Worm (Caenorhabditis elegans) whole organism, L1 larva: ENCODE measurements around the gene bed-3.
A peak's percentile ranks its signal among the peaks of the same experiment; 100 is the strongest.

ENCODE experiments used
- C04F5.9 ChIP-seq: sonication (generic microtip); optimal IDR thresholded peaks from 2 replicates; lab custom pipeline; 2016; ENCODE audit warnings: missing genetic modification characterization, missing compliant biosample characterization
- C16A3.4 ChIP-seq: fragments of 150-350 bp; optimal IDR thresholded peaks from 2 replicates; lab custom pipeline; 2014; ENCODE audit warnings: missing biosample characterization, missing genetic modification characterization
- C34B4.2 ChIP-seq: sonication (generic microtip); optimal IDR thresholded peaks from 2 replicates; lab custom pipeline; 2017; ENCODE audit warnings: mild to moderate bottlenecking, missing genetic modification characterization, missing compliant biosample characterization
- F16B12.6 ChIP-seq: fragments of 150-350 bp; optimal IDR thresholded peaks from 2 replicates; lab custom pipeline; 2014; ENCODE audit warnings: missing biosample characterization, missing genetic modification characterization
- aly-2 ChIP-seq: fragments of 150-350 bp; optimal IDR thresholded peaks from 2 replicates; lab custom pipeline; 2014; ENCODE audit warnings: missing biosample characterization, missing genetic modification characterization
- blmp-1 ChIP-seq: fragments of 150-350 bp; optimal IDR thresholded peaks from 2 replicates; lab custom pipeline; 2014; ENCODE audit warnings: missing biosample characterization, missing genetic modification characterization
- ceh-8 ChIP-seq: fragments of 200-800 bp; sonication (Bioruptor generic); optimal IDR thresholded peaks from 2 replicates; lab custom pipeline; 2018; ENCODE audit warnings: mild to moderate bottlenecking, missing genetic modification characterization, moderate library complexity, missing compliant biosample characterization
- ceh-82 ChIP-seq, 3 experiments: fragments of 150-350 bp in 1 of 3; sonication (generic microtip) in 2 of 3; optimal IDR thresholded peaks; 2 replicates each; lab custom pipeline; 2014 to 2017; ENCODE audit warnings: missing biosample characterization in 3 of 3, missing genetic modification characterization in 3 of 3
- ceh-88 ChIP-seq: fragments of 200-800 bp; sonication (Bioruptor generic); IDR thresholded peaks from 2 replicates; pipeline ENCODE4 v1.3.6; 2022; ENCODE audit warnings: missing genetic modification characterization, missing compliant biosample characterization
- ceh-90 ChIP-seq: sonication (generic microtip); optimal IDR thresholded peaks from 2 replicates; lab custom pipeline; 2016; ENCODE audit warnings: missing genetic modification characterization, missing compliant biosample characterization
- dsc-1 ChIP-seq: sonication (generic microtip); optimal IDR thresholded peaks from 2 replicates; lab custom pipeline; 2016; ENCODE audit warnings: mild to moderate bottlenecking, missing genetic modification characterization, missing compliant biosample characterization
- efl-1 ChIP-seq, 4 experiments: fragments of 150-350 bp; optimal IDR thresholded peaks in 3 of 4; peaks in 1 of 4; 1 replicate in 1 of 4; 2 replicates in 3 of 4; lab custom pipeline; 2014; ENCODE audit warnings: missing biosample characterization in 2 of 4, missing genetic modification characterization in 2 of 4, missing genetic modification reagents in 2 of 4
- efl-3 ChIP-seq: fragments of 200-800 bp; sonication (Bioruptor generic); optimal IDR thresholded peaks from 2 replicates; lab custom pipeline; 2018; ENCODE audit warnings: mild to moderate bottlenecking, missing genetic modification characterization, missing compliant biosample characterization
- ets-5 ChIP-seq: fragments of 200-800 bp; sonication (Bioruptor generic); IDR thresholded peaks from 2 replicates; pipeline ENCODE4 v1.3.6; 2022; ENCODE audit warnings: missing genetic modification characterization, missing compliant biosample characterization
- hlh-17 ChIP-seq: fragments of 200-800 bp; sonication (Bioruptor generic); optimal IDR thresholded peaks from 2 replicates; lab custom pipeline; 2018; ENCODE audit warnings: missing genetic modification characterization, mild to moderate bottlenecking, missing compliant biosample characterization, moderate library complexity, borderline replicate concordance
- hpl-2 ChIP-seq: fragments of 150-350 bp; optimal IDR thresholded peaks from 2 replicates; lab custom pipeline; 2014; ENCODE audit warnings: missing biosample characterization, missing genetic modification reagents, missing genetic modification characterization
- irx-1 ChIP-seq: sonication (generic microtip); optimal IDR thresholded peaks from 2 replicates; lab custom pipeline; 2016; ENCODE audit warnings: missing genetic modification characterization, missing compliant biosample characterization
- jun-1 ChIP-seq: fragments of 150-350 bp; optimal IDR thresholded peaks from 2 replicates; lab custom pipeline; 2014; ENCODE audit warnings: missing biosample characterization, missing genetic modification reagents, missing genetic modification characterization
- lin-14 ChIP-seq: fragments of 200-800 bp; sonication (Bioruptor generic); optimal IDR thresholded peaks from 2 replicates; lab custom pipeline; 2018; ENCODE audit warnings: mild to moderate bottlenecking, missing genetic modification characterization, moderate library complexity, missing compliant biosample characterization
- lin-35 ChIP-seq, 2 experiments: fragments of 150-350 bp; optimal IDR thresholded peaks; 2 replicates each; lab custom pipeline; 2014; ENCODE audit warnings: missing biosample characterization in 2 of 2, missing genetic modification characterization in 2 of 2, missing genetic modification reagents in 2 of 2
- lin-39 ChIP-seq: fragments of 150-350 bp; optimal IDR thresholded peaks from 2 replicates; lab custom pipeline; 2014; ENCODE audit warnings: missing biosample characterization, missing genetic modification reagents, missing genetic modification characterization
- lsy-2 ChIP-seq, 2 experiments: fragments of 150-350 bp; optimal IDR thresholded peaks; 2 replicates each; lab custom pipeline; 2014; ENCODE audit warnings: missing biosample characterization in 2 of 2, missing genetic modification characterization in 2 of 2
- nhr-19 ChIP-seq: fragments of 200-800 bp; sonication (Bioruptor generic); conservative IDR thresholded peaks from 2 replicates; pipeline ENCODE4 v1.3.6; 2022; ENCODE audit warnings: missing genetic modification characterization, missing compliant biosample characterization
- nhr-20 ChIP-seq: sonication (generic microtip); optimal IDR thresholded peaks from 2 replicates; lab custom pipeline; 2016; ENCODE audit warnings: mild to moderate bottlenecking, missing genetic modification characterization, missing compliant biosample characterization
- nhr-47 ChIP-seq: sonication (generic microtip); optimal IDR thresholded peaks from 2 replicates; lab custom pipeline; 2016; ENCODE audit warnings: mild to moderate bottlenecking, missing genetic modification characterization, moderate library complexity, missing compliant biosample characterization
- nhr-71 ChIP-seq: sonication (generic microtip); optimal IDR thresholded peaks from 2 replicates; lab custom pipeline; 2016; ENCODE audit warnings: mild to moderate bottlenecking, missing genetic modification characterization, moderate library complexity, missing compliant biosample characterization
- nhr-77 ChIP-seq: fragments of 150-350 bp; optimal IDR thresholded peaks from 2 replicates; lab custom pipeline; 2014; ENCODE audit warnings: missing biosample characterization, missing genetic modification characterization
- nhr-84 ChIP-seq: sonication (generic microtip); optimal IDR thresholded peaks from 2 replicates; lab custom pipeline; 2017; ENCODE audit warnings: missing biosample characterization, missing genetic modification characterization
- nhr-85 ChIP-seq: sonication (generic microtip); peaks from one replicate; lab custom pipeline; 2016; ENCODE audit warnings: missing genetic modification characterization, inconsistent platforms, missing compliant biosample characterization
- pag-3 ChIP-seq: sonication (generic microtip); optimal IDR thresholded peaks from 2 replicates; lab custom pipeline; 2017; ENCODE audit warnings: missing genetic modification characterization, mild to moderate bottlenecking, missing compliant biosample characterization, antibody characterized with exemption, borderline replicate concordance; ENCODE audit not compliant: insufficient read depth
- pax-3 ChIP-seq: fragments of 200-800 bp; sonication (Bioruptor generic); optimal IDR thresholded peaks from 2 replicates; lab custom pipeline; 2018; ENCODE audit warnings: mild to moderate bottlenecking, missing genetic modification characterization, moderate library complexity, missing compliant biosample characterization
- snu-23 ChIP-seq: sonication (generic microtip); optimal IDR thresholded peaks from 2 replicates; lab custom pipeline; 2016; ENCODE audit warnings: missing genetic modification characterization, missing compliant biosample characterization
- sup-37 ChIP-seq: fragments of 200-800 bp; sonication (Bioruptor generic); optimal IDR thresholded peaks from 2 replicates; lab custom pipeline; 2018; ENCODE audit warnings: mild to moderate bottlenecking, missing genetic modification characterization, missing compliant biosample characterization
- tbx-2 ChIP-seq: sonication (generic microtip); optimal IDR thresholded peaks from 2 replicates; lab custom pipeline; 2016; ENCODE audit warnings: missing genetic modification characterization, missing compliant biosample characterization
- unc-130 ChIP-seq: fragments of 150-350 bp; optimal IDR thresholded peaks from 2 replicates; lab custom pipeline; 2017; ENCODE audit warnings: missing biosample characterization, missing genetic modification characterization, inconsistent platforms
- unc-62 ChIP-seq: fragments of 150-350 bp; optimal IDR thresholded peaks from 2 replicates; lab custom pipeline; 2014; ENCODE audit warnings: missing biosample characterization, missing genetic modification reagents, missing genetic modification characterization
- unc-86 ChIP-seq: sonication (generic microtip); optimal IDR thresholded peaks from 2 replicates; lab custom pipeline; 2016; ENCODE audit warnings: missing genetic modification characterization, missing compliant biosample characterization

Gene bed-3

DNA sequence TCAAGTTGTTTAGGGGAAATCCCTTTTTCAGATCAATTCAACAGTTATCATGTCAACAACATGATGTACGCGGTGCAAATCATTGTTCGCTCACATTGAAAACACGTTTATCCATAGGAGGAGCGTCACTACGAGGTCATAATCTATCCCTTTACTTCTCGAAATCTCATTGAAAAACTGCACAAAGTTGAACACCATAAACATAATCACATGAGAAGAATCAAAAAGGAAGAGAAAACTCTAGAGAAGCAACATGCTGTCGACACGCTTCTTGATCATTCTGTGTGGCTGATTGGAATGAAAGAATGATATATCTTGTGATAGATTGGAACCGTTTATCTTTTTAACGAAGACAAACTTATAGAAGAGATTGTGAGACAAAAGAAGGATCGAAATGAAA, 48.4 kb upstream of the bed-3 start (continued):
- TF ChIP-seq unc-86 (tag; lab: Kevin White, UChicago) = no peak
- TF ChIP-seq irx-1 = no peak
- TF ChIP-seq lin-35 (GFP tag; optimal IDR thresholded peaks at IDR 0.05; lab: Kevin White, UChicago) = peak in 1 of 2 experiments; percentile 74
- TF ChIP-seq ceh-8 (GFP tag; lab: Kevin White, UChicago) = no peak
- TF ChIP-seq sup-37 = no peak
- TF ChIP-seq hpl-2 (GFP tag; lab: Kevin White, UChicago) = no peak
- peak; percentile 86 for TF ChIP-seq snu-23
- TF ChIP-seq efl-1 (optimal IDR thresholded peaks at IDR 0.05; lab: Kevin White, UChicago) = peak in 1 of 2 experiments; percentile 17
- peak in 1 of 2 experiments; percentile 94 for TF ChIP-seq efl-1 (GFP tag; optimal IDR thresholded peaks at IDR 0.05 in 1 of 2; lab: Kevin White, UChicago)
- peak; percentile 44 for TF ChIP-seq C16A3.4
- no peak for TF ChIP-seq C04F5.9 (tag; lab: Kevin White, UChicago)
- TF ChIP-seq nhr-71 = peak; percentile 93
- no peak for TF ChIP-seq jun-1 (tag; lab: Kevin White, UChicago)
- peak; percentile 84 for TF ChIP-seq tbx-2 (tag; lab: Kevin White, UChicago)
- peak; percentile 96 for TF ChIP-seq nhr-20 (tag; lab: Kevin White, UChicago)
- TF ChIP-seq lin-39 = no peak
- peak; percentile 89 for TF ChIP-seq unc-130 (tag; lab: Kevin White, UChicago)
- peak; percentile 87 for TF ChIP-seq nhr-19 (GFP tag; lab: Robert Waterston, UW)
- TF ChIP-seq dsc-1 (tag; lab: Kevin White, UChicago) = no peak
- TF ChIP-seq pag-3 (tag; lab: Kevin White, UChicago) = no peak
- TF ChIP-seq blmp-1 = peak; percentile 94
- no peak for TF ChIP-seq ceh-90 (tag; lab: Kevin White, UChicago)
- no peak for TF ChIP-seq efl-3 (GFP tag; lab: Kevin White, UChicago)
- peak; percentile 71 for TF ChIP-seq nhr-47 (tag; lab: Kevin White, UChicago)
- no peak for TF ChIP-seq hlh-17 (GFP tag; lab: Kevin White, UChicago)
- no peak for TF ChIP-seq pax-3 (tag; lab: Kevin White, UChicago)
- no peak for TF ChIP-seq aly-2 (tag; lab: Kevin White, UChicago)
- no peak for TF ChIP-seq unc-62
- TF ChIP-seq F16B12.6 (tag; lab: Kevin White, UChicago) = no peak
- TF ChIP-seq nhr-84 (tag; lab: Kevin White, UChicago) = no peak
- no peak for TF ChIP-seq ceh-82 (tag; optimal IDR thresholded peaks at IDR 0.05; lab: Kevin White, UChicago)
- TF ChIP-seq ceh-88 = 0 out of 2 replicates have a peak, but pooled peaks have one; percentile 21
- no peak for TF ChIP-seq ets-5

ce11 chrIV:9869344-9869743, 47.0 kb upstream of the bed-3 start:
- TF ChIP-seq lin-14 (GFP tag; lab: Kevin White, UChicago) = peak; percentile 31
- TF ChIP-seq tbx-2 (tag; lab: Kevin White, UChicago) = peak; percentile 45
- peak; percentile 16 for TF ChIP-seq nhr-77 (tag; lab: Kevin White, UChicago)
- TF ChIP-seq C34B4.2 (tag; lab: Kevin White, UChicago) = no peak

DNA sequence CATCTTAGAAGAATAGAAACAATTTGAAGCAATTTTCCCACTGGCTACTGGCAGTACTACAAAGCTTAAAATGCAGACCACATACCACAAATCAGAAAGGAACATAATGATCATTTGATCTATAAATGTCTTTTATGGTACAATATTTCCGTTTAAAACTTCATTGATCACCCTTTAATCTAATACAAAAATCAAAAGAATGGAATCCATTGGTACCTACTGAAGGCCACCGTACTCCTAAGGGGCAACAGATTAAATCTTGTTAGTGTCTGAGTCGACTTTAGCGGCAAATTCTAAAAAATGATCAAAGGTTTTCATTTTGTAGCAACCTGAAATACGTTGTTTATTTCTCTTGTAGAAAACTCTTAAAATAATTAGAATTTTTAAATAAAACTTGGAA, 44.1 kb upstream of the bed-3 start:
- TF ChIP-seq lsy-2 (tag; optimal IDR thresholded peaks at IDR 0.05; lab: Kevin White, UChicago) (peak in 1 of 2 experiments; percentile 29), efl-3 (GFP tag; lab: Kevin White, UChicago) (no peak), nhr-20 (tag; lab: Kevin White, UChicago) (peak; percentile 52), efl-1 (optimal IDR thresholded peaks at IDR 0.05; lab: Kevin White, UChicago) (no peak), efl-1 (GFP tag; optimal IDR thresholded peaks at IDR 0.05 in 1 of 2; lab: Kevin White, UChicago) (peak in 1 of 2 experiments; percentile 53), nhr-85 (peak; percentile 86)
- TF ChIP-seq, all 84 proteins: peak for 4
